Fruit fly (Drosophila melanogaster) whole organism, adult: ENCODE measurements around the gene Zip71B.

ENCODE experiments used
- CG11617 ChIP-seq: fragments of 200-800 bp; sonication (Bioruptor generic); optimal IDR thresholded peaks from 2 replicates; lab custom pipeline; 2017; ENCODE audit warnings: mild to moderate bottlenecking, missing biosample characterization, missing genetic modification reagents, missing genetic modification characterization
- CG12768 ChIP-seq: fragments of 200-800 bp; sonication (Bioruptor generic); optimal IDR thresholded peaks from 2 replicates; lab custom pipeline; 2017; ENCODE audit warnings: missing biosample characterization, missing genetic modification characterization, mild to moderate bottlenecking, moderate library complexity, missing genetic modification reagents
- CG14711 ChIP-seq: fragments of 200-800 bp; sonication (Bioruptor generic); optimal IDR thresholded peaks from 2 replicates; lab custom pipeline; 2018; ENCODE audit warnings: missing biosample characterization, mild to moderate bottlenecking, missing genetic modification characterization, moderate library complexity
- CG1620 ChIP-seq: fragments of 200-800 bp; sonication (Bioruptor generic); optimal IDR thresholded peaks from 2 replicates; lab custom pipeline; 2016; ENCODE audit warnings: missing biosample characterization, missing genetic modification characterization
- CG33017 ChIP-seq: fragments of 200-800 bp; sonication (Bioruptor generic); optimal IDR thresholded peaks from 2 replicates; lab custom pipeline; 2018; ENCODE audit warnings: missing biosample characterization, mild to moderate bottlenecking, missing genetic modification characterization, moderate library complexity
- CG5204 ChIP-seq: fragments of 200-800 bp; sonication (Bioruptor generic); optimal IDR thresholded peaks from 2 replicates; lab custom pipeline; 2016; ENCODE audit warnings: missing biosample characterization, missing genetic modification characterization
- CG7045 ChIP-seq: fragments of 200-800 bp; sonication (Bioruptor generic); optimal IDR thresholded peaks from 2 replicates; lab custom pipeline; 2017; ENCODE audit warnings: missing biosample characterization, mild to moderate bottlenecking, missing genetic modification characterization
- CG7101 ChIP-seq: fragments of 200-800 bp; sonication (Bioruptor generic); optimal IDR thresholded peaks from 2 replicates; lab custom pipeline; 2018; ENCODE audit warnings: missing biosample characterization, mild to moderate bottlenecking, missing genetic modification characterization, moderate library complexity
- Clk ChIP-seq: fragments of 200-800 bp; sonication (Bioruptor generic); optimal IDR thresholded peaks from 2 replicates; lab custom pipeline; 2017; ENCODE audit warnings: missing biosample characterization, missing genetic modification characterization
- Crg-1 ChIP-seq: fragments of 200-800 bp; sonication (Bioruptor generic); optimal IDR thresholded peaks from 2 replicates; lab custom pipeline; 2016; ENCODE audit warnings: missing biosample characterization, missing genetic modification characterization
- Hr96 ChIP-seq: fragments of 200-800 bp; sonication (Bioruptor generic); optimal IDR thresholded peaks from 2 replicates; lab custom pipeline; 2016; ENCODE audit warnings: missing biosample characterization, missing genetic modification characterization
- Mnt ChIP-seq: fragments of 200-800 bp; sonication (Bioruptor generic); optimal IDR thresholded peaks from 2 replicates; lab custom pipeline; 2016; ENCODE audit warnings: missing biosample characterization, mild to moderate bottlenecking, missing genetic modification characterization
- bab1 ChIP-seq: fragments of 200-800 bp; sonication (Bioruptor generic); optimal IDR thresholded peaks from 3 replicates; lab custom pipeline; 2019; ENCODE audit warnings: missing biosample characterization, mild to moderate bottlenecking, missing genetic modification characterization, moderate library complexity
- cic ChIP-seq: fragments of 200-800 bp; sonication (Bioruptor generic); optimal IDR thresholded peaks from 2 replicates; lab custom pipeline; 2017; ENCODE audit warnings: missing biosample characterization, mild to moderate bottlenecking, missing genetic modification characterization, moderate library complexity
- cnc ChIP-seq, 2 experiments: fragments of >200 bp; optimal IDR thresholded peaks; 2 replicates each; lab custom pipeline; 2017
- kay ChIP-seq: fragments of 200-800 bp; sonication (Bioruptor generic); peaks from one replicate; lab custom pipeline; 2016; ENCODE audit warnings: missing biosample characterization, missing genetic modification characterization, borderline replicate concordance
- ovo ChIP-seq: fragments of 200-800 bp; sonication (Bioruptor generic); optimal IDR thresholded peaks from 2 replicates; lab custom pipeline; 2016; ENCODE audit warnings: missing biosample characterization, missing genetic modification characterization
- pad ChIP-seq: fragments of 200-800 bp; sonication (Bioruptor generic); optimal IDR thresholded peaks from 3 replicates; lab custom pipeline; 2017; ENCODE audit warnings: missing biosample characterization, missing genetic modification characterization, mild to moderate bottlenecking, moderate library complexity, missing genetic modification reagents
- tj ChIP-seq: fragments of 200-800 bp; sonication (Bioruptor generic); optimal IDR thresholded peaks from 3 replicates; lab custom pipeline; 2017; ENCODE audit warnings: missing biosample characterization, mild to moderate bottlenecking, missing genetic modification characterization, moderate library complexity
- toe ChIP-seq: fragments of 200-800 bp; sonication (Bioruptor generic); optimal IDR thresholded peaks from 2 replicates; lab custom pipeline; 2016; ENCODE audit warnings: missing biosample characterization, missing genetic modification characterization

Zip71B gene

dm6 chr3L:15005085-15005484 lies 13.0 kb downstream of the Zip71B start:
- TF ChIP-seq CG7045 (GFP tag; lab: Kevin White, UChicago), result no peak
- no peak for TF ChIP-seq ovo (GFP tag; lab: Kevin White, UChicago)
- no peak for TF ChIP-seq Clk (GFP tag; lab: Kevin White, UChicago)
- no peak for TF ChIP-seq cic (GFP tag; lab: Kevin White, UChicago)
- TF ChIP-seq Hr96, result no peak
- TF ChIP-seq CG33017 (tag; lab: Kevin White, UChicago), result no peak
- TF ChIP-seq tj (GFP tag; lab: Kevin White, UChicago), result no peak
- TF ChIP-seq CG14711, result no peak
- TF ChIP-seq bab1 (GFP tag; lab: Kevin White, UChicago), result no peak
- no peak for TF ChIP-seq CG12768 (GFP tag; lab: Kevin White, UChicago)
- TF ChIP-seq CG7101 (tag; lab: Kevin White, UChicago), result no peak
- TF ChIP-seq kay (GFP tag; lab: Kevin White, UChicago), result no peak
- TF ChIP-seq CG1620, result no peak
- no peak for TF ChIP-seq toe (GFP tag; lab: Kevin White, UChicago)
- no peak for TF ChIP-seq cnc (optimal IDR thresholded peaks at IDR 0.05; lab: Kevin White, UChicago)
- TF ChIP-seq CG5204 (GFP tag; lab: Kevin White, UChicago), result no peak
- TF ChIP-seq CG11617 (GFP tag; lab: Kevin White, UChicago), result no peak
- TF ChIP-seq pad (GFP tag; lab: Kevin White, UChicago), result no peak
- no peak for TF ChIP-seq Mnt (GFP tag; lab: Kevin White, UChicago)

dm6 chr3L:15005774-15006173 lies 13.7 kb downstream of the Zip71B start:
- TF ChIP-seq CG33017 (tag; lab: Kevin White, UChicago) (no peak), CG11617 (GFP tag; lab: Kevin White, UChicago) (no peak), ovo (GFP tag; lab: Kevin White, UChicago) (no peak), cnc (optimal IDR thresholded peaks at IDR 0.05; lab: Kevin White, UChicago) (no peak), Clk (GFP tag; lab: Kevin White, UChicago) (no peak), Hr96 (no peak), CG7101 (tag; lab: Kevin White, UChicago) (no peak), CG12768 (GFP tag; lab: Kevin White, UChicago) (no peak)

- TF ChIP-seq CG11617 (GFP tag; lab: Kevin White, UChicago) (no peak), CG5204 (GFP tag; lab: Kevin White, UChicago) (no peak), kay (GFP tag; lab: Kevin White, UChicago) (no peak), CG7101 (tag; lab: Kevin White, UChicago) (no peak), toe (GFP tag; lab: Kevin White, UChicago) (no peak), CG12768 (GFP tag; lab: Kevin White, UChicago) (no peak), Hr96 (no peak), Mnt (GFP tag; lab: Kevin White, UChicago) (no peak), CG14711 (no peak), CG33017 (tag; lab: Kevin White, UChicago) (no peak), Crg-1 (GFP tag; lab: Kevin White, UChicago) (no peak), ovo (GFP tag; lab: Kevin White, UChicago) (no peak), tj (GFP tag; lab: Kevin White, UChicago) (no peak), CG1620 (no peak)
Measured at dm6 chr3L:15006825-15007224, 14.7 kb downstream of the Zip71B start.

dm6 chr3L:15007271-15007948 lies 15.3 kb downstream of the Zip71B start:
- TF ChIP-seq CG1620, result no peak
- no peak for TF ChIP-seq CG33017 (tag; lab: Kevin White, UChicago)
- TF ChIP-seq cnc (optimal IDR thresholded peaks at IDR 0.05; lab: Kevin White, UChicago), result no peak
- no peak for TF ChIP-seq CG12768 (GFP tag; lab: Kevin White, UChicago)
- no peak for TF ChIP-seq Crg-1 (GFP tag; lab: Kevin White, UChicago)
- TF ChIP-seq tj (GFP tag; lab: Kevin White, UChicago), result no peak
- TF ChIP-seq Mnt (GFP tag; lab: Kevin White, UChicago), result no peak
- TF ChIP-seq ovo (GFP tag; lab: Kevin White, UChicago), result no peak
- TF ChIP-seq CG7101 (tag; lab: Kevin White, UChicago), result no peak
- TF ChIP-seq kay (GFP tag; lab: Kevin White, UChicago), result no peak
- no peak for TF ChIP-seq CG14711
- no peak for TF ChIP-seq Hr96
- no peak for TF ChIP-seq Clk (GFP tag; lab: Kevin White, UChicago)
- TF ChIP-seq CG7045 (GFP tag; lab: Kevin White, UChicago), result no peak
- TF ChIP-seq CG5204 (GFP tag; lab: Kevin White, UChicago), result no peak
- TF ChIP-seq cic (GFP tag; lab: Kevin White, UChicago), result no peak
- TF ChIP-seq pad (GFP tag; lab: Kevin White, UChicago), result no peak

dm6 chr3L:15009681-15010080 lies 17.6 kb downstream of the Zip71B start:
- no peak for TF ChIP-seq toe (GFP tag; lab: Kevin White, UChicago)
- TF ChIP-seq ovo (GFP tag; lab: Kevin White, UChicago), result no peak
- TF ChIP-seq CG11617 (GFP tag; lab: Kevin White, UChicago), result no peak
- TF ChIP-seq CG14711, result no peak
- TF ChIP-seq Crg-1 (GFP tag; lab: Kevin White, UChicago), result no peak
- no peak for TF ChIP-seq Mnt (GFP tag; lab: Kevin White, UChicago)

dm6 chr3L:15010601-15011000 lies 18.5 kb downstream of the Zip71B start:
- no peak for TF ChIP-seq bab1 (GFP tag; lab: Kevin White, UChicago)
- TF ChIP-seq cic (GFP tag; lab: Kevin White, UChicago), result no peak
- no peak for TF ChIP-seq cnc (optimal IDR thresholded peaks at IDR 0.05; lab: Kevin White, UChicago)
- TF ChIP-seq tj (GFP tag; lab: Kevin White, UChicago), result no peak
- no peak for TF ChIP-seq Crg-1 (GFP tag; lab: Kevin White, UChicago)
- no peak for TF ChIP-seq CG12768 (GFP tag; lab: Kevin White, UChicago)
- TF ChIP-seq pad (GFP tag; lab: Kevin White, UChicago), result no peak
- TF ChIP-seq kay (GFP tag; lab: Kevin White, UChicago), result no peak
- TF ChIP-seq toe (GFP tag; lab: Kevin White, UChicago), result no peak
- TF ChIP-seq CG7101 (tag; lab: Kevin White, UChicago), result no peak
- TF ChIP-seq Clk (GFP tag; lab: Kevin White, UChicago), result no peak
- TF ChIP-seq CG5204 (GFP tag; lab: Kevin White, UChicago), result no peak
- TF ChIP-seq CG7045 (GFP tag; lab: Kevin White, UChicago), result no peak
- TF ChIP-seq CG11617 (GFP tag; lab: Kevin White, UChicago), result no peak
- TF ChIP-seq CG14711, result no peak
